Fruit fly (Drosophila melanogaster): Measurements from ENCODE around the gene Adi1.

Gene Adi1

dm6 chr3L:10652487-10652886, 10.7 kb upstream of the Adi1 start (continued):
- no peak for TF ChIP-seq Mes4 (GFP tag; optimal IDR thresholded peaks at IDR 0.05)
- no peak for TF ChIP-seq Rx (GFP tag; IDR thresholded peaks at IDR 0.05)

DNA sequence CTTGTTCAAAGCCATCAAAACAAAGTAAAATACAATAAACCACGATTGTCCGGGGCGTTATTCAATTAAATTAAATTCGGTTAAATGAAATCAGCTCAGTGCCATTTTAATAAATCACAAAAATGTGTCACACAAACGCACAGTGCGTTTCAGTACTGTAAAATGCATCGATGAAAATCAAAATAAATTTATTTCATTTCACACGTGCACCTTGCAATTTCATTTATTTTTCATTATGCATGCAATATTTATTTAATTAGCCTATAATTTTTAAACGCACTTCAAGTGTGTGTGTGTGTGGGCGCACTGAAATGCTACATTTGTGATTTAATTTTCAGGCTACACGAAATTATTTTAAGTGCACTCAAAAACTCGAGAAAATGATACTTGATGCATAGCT, 8.7 kb upstream of the Adi1 start:
- TF ChIP-seq Opbp (GFP tag; IDR thresholded peaks at IDR 0.05; ENCODE audit: partially characterized antibody) (no peak), Med (GFP tag) (peak; percentile 67), ash1 (GFP tag; optimal IDR thresholded peaks at IDR 0.05) (no peak), Pdp1 (GFP tag; optimal IDR thresholded peaks at IDR 0.05) (peak in 1 of 2 experiments; percentile 34), CG1603 (tag; optimal IDR thresholded peaks at IDR 0.05) (peak; percentile 8), sens (GFP tag) (peak; percentile 55), gem (tag; optimal IDR thresholded peaks at IDR 0.05) (peak; percentile 19)

dm6 chr3L:10656451-10657198, 6.6 kb upstream of the Adi1 start:
- TF ChIP-seq Drgx (GFP tag; IDR thresholded peaks at IDR 0.05) (no peak; the same call in 1 of the 2 replicates), eve (GFP tag; optimal IDR thresholded peaks at IDR 0.05) (no peak), chinmo (GFP tag; IDR thresholded peaks at IDR 0.05; ENCODE audit: partially characterized antibody) (no peak), ftz-f1 (GFP tag; optimal IDR thresholded peaks at IDR 0.05) (no peak), Gug (GFP tag; IDR thresholded peaks at IDR 0.05) (no peak), Adf1 (GFP tag; IDR thresholded peaks at IDR 0.05) (no peak), Camta (GFP tag; optimal IDR thresholded peaks at IDR 0.05) (peak; percentile 68), CG17829 (tag; optimal IDR thresholded peaks at IDR 0.05) (peak; percentile 14), ac (GFP tag; optimal IDR thresholded peaks at IDR 0.05) (peak; percentile 46), hkb (optimal IDR thresholded peaks at IDR 0.05) (no peak), hkb (GFP tag; IDR thresholded peaks at IDR 0.05) (peak; percentile 76), CG6689 (GFP tag; IDR thresholded peaks at IDR 0.05) (no peak), CG7987 (GFP tag; optimal IDR thresholded peaks at IDR 0.05) (peak; percentile 90), Hmx (GFP tag; optimal IDR thresholded peaks at IDR 0.05) (no peak), CG18764 (GFP tag; optimal IDR thresholded peaks at IDR 0.05) (peak; percentile 69), Blimp-1 (GFP tag; optimal IDR thresholded peaks at IDR 0.05) (peak; percentile 73), CG9215 (GFP tag; IDR thresholded peaks at IDR 0.05) (no peak), CG10654 (GFP tag; optimal IDR thresholded peaks at IDR 0.05) (peak; percentile 54), HLH4C (GFP tag; IDR thresholded peaks at IDR 0.05; ENCODE audit: partially characterized antibody) (no peak), Fer3 (tag; optimal IDR thresholded peaks at IDR 0.05) (peak; percentile 75), CG7271 (tag; optimal IDR thresholded peaks at IDR 0.05) (peak; percentile 40), Deaf1 (tag; optimal IDR thresholded peaks at IDR 0.05) (no peak), gsb (GFP tag; IDR thresholded peaks at IDR 0.05) (no peak), mam (GFP tag; optimal IDR thresholded peaks at IDR 0.05) (peak; percentile 38), pb (GFP tag; optimal IDR thresholded peaks at IDR 0.05) (peak; percentile 8), CG1024 (GFP tag; IDR thresholded peaks at IDR 0.05) (peak; percentile 22; the same call in 1 of the 2 replicates), CG17385 (GFP tag; optimal IDR thresholded peaks at IDR 0.05) (peak; percentile 44), Dp (GFP tag; optimal IDR thresholded peaks at IDR 0.05) (no peak), CG3726 (GFP tag; IDR thresholded peaks at IDR 0.05) (no peak), dpn (GFP tag; optimal IDR thresholded peaks at IDR 0.05) (peak; percentile 32 to 62), cato (GFP tag; optimal IDR thresholded peaks at IDR 0.05; ENCODE audit: borderline replicate concordance) (peak; percentile 52), bsh (GFP tag; optimal IDR thresholded peaks at IDR 0.05) (peak in 1 of 2 experiments; percentile 72), CG16863 (GFP tag; optimal IDR thresholded peaks at IDR 0.05) (peak; percentile 40), maf-S (GFP tag; optimal IDR thresholded peaks at IDR 0.05) (peak; percentile 44), CG4707 (GFP tag; optimal IDR thresholded peaks at IDR 0.05) (peak; percentile 78), CG2116 (GFP tag; optimal IDR thresholded peaks at IDR 0.05) (peak; percentile 60), C15 (GFP tag; IDR thresholded peaks at IDR 0.05) (0 out of 3 replicates have a peak, but pooled peaks have one; percentile 34), corto (GFP tag; optimal IDR thresholded peaks at IDR 0.05) (no peak)
